Fruit fly (Drosophila melanogaster): Measurements from ENCODE around the gene CG42729.
A peak's percentile ranks its signal among the peaks of the same experiment; 100 is the strongest.

Gene CG42729

dm6 chr3L:15534274-15535227 is 7.2 kb upstream of the CG42729 start:
- TF ChIP-seq CG32121 (GFP tag; IDR thresholded peaks at IDR 0.05): 0 out of 2 replicates have a peak, but pooled peaks have one; percentile 10
- TF ChIP-seq CG9948 (tag; optimal IDR thresholded peaks at IDR 0.05): peak; percentile 72
- no peak for TF ChIP-seq Ets98B (GFP tag; IDR thresholded peaks at IDR 0.05)
- TF ChIP-seq CG4496 (GFP tag; IDR thresholded peaks at IDR 0.05): peak; percentile 48; the same call in 2 of the 3 replicates
- TF ChIP-seq CG8159 (tag; optimal IDR thresholded peaks at IDR 0.05): peak; percentile 69
- no peak for TF ChIP-seq rn (GFP tag; IDR thresholded peaks at IDR 0.05)
- TF ChIP-seq CG34367 (tag; optimal IDR thresholded peaks at IDR 0.05): peak; percentile 50
- TF ChIP-seq EcR (GFP tag; optimal IDR thresholded peaks at IDR 0.05): no peak
- peak; percentile 59 for TF ChIP-seq CG17806 (tag; optimal IDR thresholded peaks at IDR 0.05)
- peak; percentile 73 for TF ChIP-seq CG15710 (tag; optimal IDR thresholded peaks at IDR 0.05)
- TF ChIP-seq Pif1A (GFP tag; optimal IDR thresholded peaks at IDR 0.05): peak; percentile 69
- TF ChIP-seq Snoo (tag; optimal IDR thresholded peaks at IDR 0.05): peak; percentile 81
- peak; percentile 42 for TF ChIP-seq Pif1B (GFP tag; optimal IDR thresholded peaks at IDR 0.05)
- no peak for TF ChIP-seq CG10348 (GFP tag; IDR thresholded peaks at IDR 0.05)
- TF ChIP-seq CG8301 (tag; optimal IDR thresholded peaks at IDR 0.05): peak; percentile 72
- 0 out of 2 replicates have a peak, but pooled peaks have one; percentile 9 for TF ChIP-seq CG12605 (GFP tag; IDR thresholded peaks at IDR 0.05)
- no peak for TF ChIP-seq CG13204 (GFP tag; optimal IDR thresholded peaks at IDR 0.05)
- no peak for TF ChIP-seq gl (tag; optimal IDR thresholded peaks at IDR 0.05)
- TF ChIP-seq fd96Ca (GFP tag; IDR thresholded peaks at IDR 0.05): peak; percentile 18; the same call in 2 of the 3 replicates
- peak; percentile 83 for TF ChIP-seq CG14655 (GFP tag; optimal IDR thresholded peaks at IDR 0.05)
- no peak for TF ChIP-seq D1 (tag; optimal IDR thresholded peaks at IDR 0.05)

- peak; percentile 79 for TF ChIP-seq CG9948 (tag; optimal IDR thresholded peaks at IDR 0.05)
- peak; percentile 62 for TF ChIP-seq Snoo (tag; optimal IDR thresholded peaks at IDR 0.05)
- no peak for TF ChIP-seq CG10348 (GFP tag; IDR thresholded peaks at IDR 0.05)
- TF ChIP-seq D1 (tag; optimal IDR thresholded peaks at IDR 0.05): peak; percentile 48
- TF ChIP-seq CG17806 (tag; optimal IDR thresholded peaks at IDR 0.05): peak; percentile 68
- TF ChIP-seq CG32121 (GFP tag; IDR thresholded peaks at IDR 0.05): peak; percentile 23; the same call in 1 of the 2 replicates
- peak; percentile 61 for TF ChIP-seq CG34367 (tag; optimal IDR thresholded peaks at IDR 0.05)
- TF ChIP-seq CG4496 (GFP tag; IDR thresholded peaks at IDR 0.05): peak; percentile 60; the same call in 1 of the 3 replicates
- peak; percentile 67 for TF ChIP-seq CG15710 (tag; optimal IDR thresholded peaks at IDR 0.05)
- peak; percentile 52 for TF ChIP-seq EcR (GFP tag; optimal IDR thresholded peaks at IDR 0.05)
- TF ChIP-seq CG12605 (GFP tag; IDR thresholded peaks at IDR 0.05): peak; percentile 15; the same call in 1 of the 2 replicates
- TF ChIP-seq CG8301 (tag; optimal IDR thresholded peaks at IDR 0.05): peak; percentile 70
- no peak for TF ChIP-seq rn (GFP tag; IDR thresholded peaks at IDR 0.05)
- TF ChIP-seq CG14655 (GFP tag; optimal IDR thresholded peaks at IDR 0.05): peak; percentile 82
- TF ChIP-seq Pif1A (GFP tag; optimal IDR thresholded peaks at IDR 0.05): peak; percentile 73
- peak; percentile 83 for TF ChIP-seq Pif1B (GFP tag; optimal IDR thresholded peaks at IDR 0.05)
- peak; percentile 79; the same call in 2 of the 3 replicates for TF ChIP-seq fd96Ca (GFP tag; IDR thresholded peaks at IDR 0.05)
- TF ChIP-seq Ets98B (GFP tag; IDR thresholded peaks at IDR 0.05): peak; percentile 41
- peak; percentile 33 for TF ChIP-seq CG13204 (GFP tag; optimal IDR thresholded peaks at IDR 0.05)
- peak; percentile 69 for TF ChIP-seq CG8159 (tag; optimal IDR thresholded peaks at IDR 0.05)
- peak; percentile 56 for TF ChIP-seq gl (tag; optimal IDR thresholded peaks at IDR 0.05)
These were observed 6.2 kb upstream of the CG42729 start for dm6 chr3L:15533402-15534129.

dm6 chr3L:15532368-15533030 is 5.2 kb upstream of the CG42729 start:
- TF ChIP-seq Snoo (tag; optimal IDR thresholded peaks at IDR 0.05) (peak; percentile 3), CG4496 (GFP tag; IDR thresholded peaks at IDR 0.05) (peak; percentile 90), CG14655 (GFP tag; optimal IDR thresholded peaks at IDR 0.05) (peak; percentile 79), CG13204 (GFP tag; optimal IDR thresholded peaks at IDR 0.05) (no peak), CG32121 (GFP tag; IDR thresholded peaks at IDR 0.05) (peak; percentile 50; the same call in 1 of the 2 replicates), CG8301 (tag; optimal IDR thresholded peaks at IDR 0.05) (peak; percentile 60), fd96Ca (GFP tag; IDR thresholded peaks at IDR 0.05) (peak; percentile 51; the same call in 2 of the 3 replicates), CG10348 (GFP tag; IDR thresholded peaks at IDR 0.05) (0 out of 2 replicates have a peak, but pooled peaks have one; percentile 6), CG17806 (tag; optimal IDR thresholded peaks at IDR 0.05) (peak; percentile 4), D1 (tag; optimal IDR thresholded peaks at IDR 0.05) (no peak), EcR (GFP tag; optimal IDR thresholded peaks at IDR 0.05) (peak; percentile 73), gl (tag; optimal IDR thresholded peaks at IDR 0.05) (no peak), CG15710 (tag; optimal IDR thresholded peaks at IDR 0.05) (peak; percentile 9), Ets98B (GFP tag; IDR thresholded peaks at IDR 0.05) (peak; percentile 64; the same call in 1 of the 2 replicates), CG8159 (tag; optimal IDR thresholded peaks at IDR 0.05) (peak; percentile 63), rn (GFP tag; IDR thresholded peaks at IDR 0.05) (0 out of 2 replicates have a peak, but pooled peaks have one; percentile 31), CG34367 (tag; optimal IDR thresholded peaks at IDR 0.05) (no peak), Pif1A (GFP tag; optimal IDR thresholded peaks at IDR 0.05) (no peak), Pif1B (GFP tag; optimal IDR thresholded peaks at IDR 0.05) (no peak), CG9948 (tag; optimal IDR thresholded peaks at IDR 0.05) (peak; percentile 45), CG12605 (GFP tag; IDR thresholded peaks at IDR 0.05) (peak; percentile 40)

Measured in whole organism, pupa.